Worm (Caenorhabditis elegans) whole organism, L4 larva: ENCODE results near the gene cul-4.

Experiments used
- Y48G9A.11 ChIP-seq: fragments of 200-800 bp; sonication (Bioruptor generic); IDR thresholded peaks from 2 replicates; pipeline ENCODE4 v1.3.6; 2022; ENCODE audit warnings: missing genetic modification reagents, missing genetic modification characterization, missing compliant biosample characterization
- ama-1 ChIP-seq: fragments of 150-350 bp; optimal IDR thresholded peaks from 2 replicates; lab custom pipeline; 2014; ENCODE audit warnings: inconsistent platforms, mixed read lengths
- cey-2 ChIP-seq: sonication (generic microtip); optimal IDR thresholded peaks from 3 replicates; lab custom pipeline; 2017; ENCODE audit warnings: missing genetic modification characterization, mild to moderate bottlenecking, missing compliant biosample characterization, antibody characterized with exemption, borderline replicate concordance; ENCODE audit not compliant: insufficient read depth
- egl-27 ChIP-seq: sonication (generic microtip); optimal IDR thresholded peaks from 3 replicates; lab custom pipeline; 2017; ENCODE audit warnings: missing biosample characterization, missing genetic modification reagents, missing genetic modification characterization
- fkh-10 ChIP-seq: fragments of 150-350 bp; optimal IDR thresholded peaks from 2 replicates; lab custom pipeline; 2014; ENCODE audit warnings: missing biosample characterization, missing genetic modification reagents, missing genetic modification characterization
- lin-1 ChIP-seq: fragments of 200-800 bp; sonication (Bioruptor generic); IDR thresholded peaks from 2 replicates; pipeline ENCODE4 v1.3.6; 2022; ENCODE audit warnings: missing genetic modification reagents, missing genetic modification characterization, missing compliant biosample characterization
- lin-38 ChIP-seq: fragments of 200-800 bp; sonication (Bioruptor generic); IDR thresholded peaks from 2 replicates; pipeline ENCODE4 v1.3.6; 2022; ENCODE audit warnings: missing genetic modification reagents, missing genetic modification characterization, missing compliant biosample characterization
- nhr-42 ChIP-seq: fragments of 200-800 bp; sonication (Bioruptor generic); IDR thresholded peaks from 2 replicates; pipeline ENCODE4 v1.3.6; 2022; ENCODE audit warnings: missing genetic modification characterization, missing compliant biosample characterization
- unc-39 ChIP-seq: sonication (generic microtip); optimal IDR thresholded peaks from 2 replicates; lab custom pipeline; 2017; ENCODE audit warnings: missing biosample characterization, missing genetic modification characterization
- unc-62 ChIP-seq, 3 experiments: fragments of 150-350 bp in 1 of 3; sonication (generic microtip); optimal IDR thresholded peaks in 2 of 3; peaks in 1 of 3; 1 replicate in 1 of 3; 2 replicates in 2 of 3; lab custom pipeline; 2014 to 2017; ENCODE audit warnings: missing biosample characterization in 3 of 3, missing genetic modification characterization in 3 of 3, missing genetic modification reagents in 3 of 3, missing genotype in 1 of 3

- TF ChIP-seq unc-62 (GFP tag; optimal IDR thresholded peaks at IDR 0.05 in 1 of 2; lab: Kevin White, UChicago) (no peak), unc-62 (tag; optimal IDR thresholded peaks at IDR 0.05; lab: Kevin White, UChicago) (no peak), ama-1 (lab: Kevin White, UChicago) (no peak), unc-39 (no peak), lin-1 (GFP tag; lab: Robert Waterston, UW) (no peak), nhr-42 (GFP tag; lab: Robert Waterston, UW) (no peak), fkh-10 (GFP tag; lab: Kevin White, UChicago) (no peak), lin-38 (GFP tag; lab: Robert Waterston, UW) (no peak), egl-27 (tag; lab: Kevin White, UChicago) (no peak), cey-2 (tag; lab: Kevin White, UChicago) (no peak), Y48G9A.11 (GFP tag; lab: Robert Waterston, UW) (no peak)
Observed at ce11 chrII:7314083-7314482, 12.2 kb downstream of the cul-4 start, which contains the start of gene F45E12.6.
